Fruit fly (Drosophila melanogaster) whole organism, embryonic: ENCODE data around the gene Sys1.

Experiments
- Abd-B ChIP-seq: fragments of 200-800 bp; sonication (Bioruptor generic); optimal IDR thresholded peaks from 2 replicates; lab custom pipeline; 2018; ENCODE audit warnings: missing biosample characterization, mild to moderate bottlenecking, missing genetic modification characterization, moderate library complexity
- Antp ChIP-seq: fragments of 200-800 bp; sonication (Bioruptor generic); optimal IDR thresholded peaks from 3 replicates; lab custom pipeline; 2016; ENCODE audit warnings: missing biosample characterization, missing genetic modification characterization
- Blimp-1 ChIP-seq: fragments of 200-800 bp; sonication (Bioruptor generic); optimal IDR thresholded peaks from 3 replicates; lab custom pipeline; 2018; ENCODE audit warnings: missing biosample characterization, missing genetic modification characterization, mild to moderate bottlenecking, moderate library complexity, missing genetic modification reagents
- CG10959 ChIP-seq: fragments of 200-800 bp; sonication (Bioruptor generic); IDR thresholded peaks from 2 replicates; pipeline ENCODE4 v1.3.6; 2022; ENCODE audit warnings: missing biosample characterization, missing genetic modification characterization
- CG11695 ChIP-seq: fragments of 200-800 bp; sonication (Bioruptor generic); IDR thresholded peaks from 3 replicates; pipeline ENCODE4 v1.3.6; 2022; ENCODE audit warnings: missing biosample characterization, missing genetic modification characterization
- CG12299 ChIP-seq: fragments of 200-800 bp; sonication (Bioruptor generic); optimal IDR thresholded peaks from 2 replicates; lab custom pipeline; 2018; ENCODE audit warnings: missing biosample characterization, mild to moderate bottlenecking, missing genetic modification characterization
- CG13894 ChIP-seq: fragments of 200-800 bp; sonication (Bioruptor generic); optimal IDR thresholded peaks from 3 replicates; lab custom pipeline; 2018; ENCODE audit warnings: missing biosample characterization, mild to moderate bottlenecking, missing genetic modification characterization, moderate library complexity
- CG17829 ChIP-seq: fragments of 200-800 bp; optimal IDR thresholded peaks from 2 replicates; lab custom pipeline; 2019; ENCODE audit warnings: missing biosample characterization, mild to moderate bottlenecking, missing genetic modification characterization, moderate library complexity
- CG18011 ChIP-seq: fragments of 200-800 bp; sonication (Bioruptor generic); optimal IDR thresholded peaks from 2 replicates; lab custom pipeline; 2017; ENCODE audit warnings: missing biosample characterization, missing genetic modification characterization, mild to moderate bottlenecking, moderate library complexity, missing genotype
- CG18619 ChIP-seq: fragments of 200-800 bp; sonication (Bioruptor generic); optimal IDR thresholded peaks from 3 replicates; lab custom pipeline; 2017; ENCODE audit warnings: missing biosample characterization, mild to moderate bottlenecking, missing genetic modification characterization
- CG2120 ChIP-seq: fragments of 200-800 bp; sonication (Bioruptor generic); optimal IDR thresholded peaks from 3 replicates; lab custom pipeline; 2016; ENCODE audit warnings: missing biosample characterization, missing genetic modification characterization
- CG42726 ChIP-seq: fragments of 200-800 bp; sonication (Bioruptor generic); IDR thresholded peaks from 2 replicates; pipeline ENCODE4 v1.3.6; 2022; ENCODE audit warnings: missing biosample characterization, missing genetic modification characterization; ENCODE audit not compliant: partially characterized antibody
- CG4404 ChIP-seq: fragments of 200-800 bp; sonication (Bioruptor generic); IDR thresholded peaks from 2 replicates; pipeline ENCODE4 v1.3.6; 2022; ENCODE audit warnings: missing biosample characterization, missing genetic modification characterization
- CG4730 ChIP-seq: fragments of 200-800 bp; sonication (Bioruptor generic); IDR thresholded peaks from 2 replicates; pipeline ENCODE4 v1.3.6; 2022; ENCODE audit warnings: missing biosample characterization, missing genetic modification characterization
- CG7556 ChIP-seq: fragments of 200-800 bp; sonication (Bioruptor generic); optimal IDR thresholded peaks from 2 replicates; lab custom pipeline; 2017; ENCODE audit warnings: missing biosample characterization, mild to moderate bottlenecking, missing genetic modification characterization
- CG9727 ChIP-seq: fragments of 200-800 bp; sonication (Bioruptor generic); optimal IDR thresholded peaks from 3 replicates; lab custom pipeline; 2017; ENCODE audit warnings: missing biosample characterization, mild to moderate bottlenecking, missing genetic modification characterization
- CG9797 ChIP-seq: fragments of 200-800 bp; sonication (Bioruptor generic); optimal IDR thresholded peaks from 3 replicates; lab custom pipeline; 2018; ENCODE audit warnings: missing biosample characterization, mild to moderate bottlenecking, missing genetic modification characterization
- CG9932 ChIP-seq: fragments of 200-800 bp; sonication (Bioruptor generic); IDR thresholded peaks from 2 replicates; pipeline ENCODE4 v1.3.6; 2022; ENCODE audit warnings: missing biosample characterization, missing genetic modification characterization
- Dip2 ChIP-seq: fragments of 200-800 bp; sonication (Bioruptor generic); IDR thresholded peaks from 2 replicates; pipeline ENCODE4 v1.3.6; 2022; ENCODE audit warnings: missing biosample characterization, missing genetic modification characterization
- Dp ChIP-seq: fragments of 200-800 bp; sonication (Bioruptor generic); optimal IDR thresholded peaks from 2 replicates; lab custom pipeline; 2018; ENCODE audit warnings: missing biosample characterization, mild to moderate bottlenecking, missing genetic modification characterization, moderate library complexity
- H15 ChIP-seq: fragments of 200-800 bp; sonication (Bioruptor generic); IDR thresholded peaks from 3 replicates; pipeline ENCODE4 v1.3.6; 2022; ENCODE audit warnings: missing biosample characterization, missing genetic modification characterization
- HLHmδ ChIP-seq: fragments of 200-800 bp; sonication (Bioruptor generic); optimal IDR thresholded peaks from 2 replicates; lab custom pipeline; 2018; ENCODE audit warnings: missing biosample characterization, mild to moderate bottlenecking, missing genetic modification characterization, moderate library complexity
- Kr ChIP-seq: fragments of 200-800 bp; sonication (Bioruptor generic); optimal IDR thresholded peaks from 2 replicates; lab custom pipeline; 2017; ENCODE audit warnings: missing biosample characterization, mild to moderate bottlenecking, missing genetic modification characterization
- Med ChIP-seq: fragments of 200-800 bp; sonication (Bioruptor generic); peaks from one replicate; lab custom pipeline; 2016; ENCODE audit warnings: missing biosample characterization, missing genetic modification characterization, mild to moderate bottlenecking, inconsistent platforms, moderate library complexity
- Poxn ChIP-seq: fragments of 200-800 bp; sonication (Bioruptor generic); IDR thresholded peaks from 2 replicates; pipeline ENCODE4 v1.3.6; 2022; ENCODE audit warnings: missing biosample characterization, missing genetic modification characterization
- Scr ChIP-seq: fragments of 200-800 bp; sonication (Bioruptor generic); IDR thresholded peaks from 2 replicates; pipeline ENCODE4 v1.3.6; 2022; ENCODE audit warnings: missing biosample characterization, missing genetic modification characterization; ENCODE audit not compliant: partially characterized antibody
- Sox102F ChIP-seq: fragments of 200-800 bp; sonication (Bioruptor generic); optimal IDR thresholded peaks from 2 replicates; lab custom pipeline; 2018; ENCODE audit warnings: missing biosample characterization, mild to moderate bottlenecking, missing genetic modification characterization, moderate library complexity
- Sry-δ ChIP-seq: fragments of 200-800 bp; sonication (Bioruptor generic); optimal IDR thresholded peaks from 2 replicates; lab custom pipeline; 2016; ENCODE audit warnings: missing biosample characterization, missing genetic modification characterization
- TFAM ChIP-seq: fragments of 200-800 bp; sonication (Bioruptor generic); optimal IDR thresholded peaks from 2 replicates; lab custom pipeline; 2017; ENCODE audit warnings: missing biosample characterization, missing genetic modification characterization, inconsistent platforms
- ac ChIP-seq: fragments of 200-800 bp; sonication (Bioruptor generic); optimal IDR thresholded peaks from 3 replicates; lab custom pipeline; 2017; ENCODE audit warnings: missing biosample characterization, mild to moderate bottlenecking, missing genetic modification characterization
- cad ChIP-seq: fragments of >200 bp; optimal IDR thresholded peaks from 2 replicates; lab custom pipeline; 2017; ENCODE audit warnings: missing biosample characterization, missing genetic modification characterization
- chinmo ChIP-seq: fragments of 200-800 bp; sonication (Bioruptor generic); IDR thresholded peaks from 4 replicates; pipeline ENCODE4 v1.3.6; 2022; ENCODE audit warnings: missing biosample characterization, missing genetic modification characterization; ENCODE audit not compliant: partially characterized antibody
- dmrt11E ChIP-seq: fragments of 200-800 bp; sonication (Bioruptor generic); optimal IDR thresholded peaks from 3 replicates; lab custom pipeline; 2018; ENCODE audit warnings: missing biosample characterization, mild to moderate bottlenecking, missing genetic modification characterization, moderate library complexity
- eyg ChIP-seq: fragments of 200-800 bp; sonication (Bioruptor generic); optimal IDR thresholded peaks from 3 replicates; lab custom pipeline; 2016; ENCODE audit warnings: missing biosample characterization, missing genetic modification characterization
- gem ChIP-seq: fragments of 200-800 bp; sonication (Bioruptor generic); optimal IDR thresholded peaks from 2 replicates; lab custom pipeline; 2019; ENCODE audit warnings: missing biosample characterization, mild to moderate bottlenecking, missing genetic modification characterization, moderate library complexity
- gsb ChIP-seq: fragments of 200-800 bp; sonication (Bioruptor generic); IDR thresholded peaks from 2 replicates; pipeline ENCODE4 v1.3.6; 2022; ENCODE audit warnings: missing biosample characterization, missing genetic modification characterization
- gsb-n ChIP-seq: fragments of 200-800 bp; sonication (Bioruptor generic); optimal IDR thresholded peaks from 3 replicates; lab custom pipeline; 2018; ENCODE audit warnings: missing biosample characterization, mild to moderate bottlenecking, missing genetic modification characterization
- ham ChIP-seq: fragments of 200-800 bp; sonication (Bioruptor generic); IDR thresholded peaks from 2 replicates; pipeline ENCODE4 v1.3.6; 2022; ENCODE audit warnings: missing biosample characterization, missing genetic modification characterization
- kni ChIP-seq: fragments of 200-800 bp; sonication (Bioruptor generic); optimal IDR thresholded peaks from 3 replicates; lab custom pipeline; 2017; ENCODE audit warnings: mild to moderate bottlenecking, missing biosample characterization, missing genetic modification reagents, missing genetic modification characterization
- lmd ChIP-seq: fragments of 200-800 bp; sonication (Bioruptor generic); IDR thresholded peaks from 2 replicates; pipeline ENCODE4 v1.3.6; 2022; ENCODE audit warnings: missing biosample characterization, missing genetic modification characterization
- odd ChIP-seq: fragments of 200-800 bp; sonication (Bioruptor generic); optimal IDR thresholded peaks from 2 replicates; lab custom pipeline; 2017; ENCODE audit warnings: missing biosample characterization, mild to moderate bottlenecking, missing genetic modification characterization
- p53 ChIP-seq: fragments of 200-800 bp; sonication (Bioruptor generic); optimal IDR thresholded peaks from 2 replicates; lab custom pipeline; 2016; ENCODE audit warnings: missing biosample characterization, missing genetic modification characterization
- pb ChIP-seq: fragments of 200-800 bp; sonication (Bioruptor generic); optimal IDR thresholded peaks from 3 replicates; lab custom pipeline; 2016; ENCODE audit warnings: missing biosample characterization, missing genetic modification characterization
- pfk ChIP-seq: fragments of 200-800 bp; sonication (Bioruptor generic); optimal IDR thresholded peaks from 2 replicates; lab custom pipeline; 2018; ENCODE audit warnings: missing biosample characterization, mild to moderate bottlenecking, missing genetic modification characterization, moderate library complexity
- sim ChIP-seq: fragments of 200-800 bp; sonication (Bioruptor generic); IDR thresholded peaks from 2 replicates; pipeline ENCODE4 v1.3.6; 2022; ENCODE audit warnings: missing biosample characterization, missing genetic modification characterization
- slou ChIP-seq: fragments of 200-800 bp; sonication (Bioruptor generic); optimal IDR thresholded peaks from 3 replicates; lab custom pipeline; 2016; ENCODE audit warnings: missing biosample characterization, missing genetic modification characterization
- tll ChIP-seq, 2 experiments: fragments of 200-800 bp in 1 of 2; fragments of >200 bp in 1 of 2; sonication (Bioruptor generic) in 1 of 2; optimal IDR thresholded peaks; 2 replicates each; lab custom pipeline; 2017 to 2019; ENCODE audit warnings: missing biosample characterization in 2 of 2, missing genetic modification characterization in 2 of 2, mild to moderate bottlenecking in 1 of 2, moderate library complexity in 1 of 2
- toy ChIP-seq: fragments of 200-800 bp; sonication (Bioruptor generic); IDR thresholded peaks from 2 replicates; pipeline ENCODE4 v1.3.6; 2022; ENCODE audit warnings: missing biosample characterization, missing genetic modification characterization
- tup ChIP-seq: fragments of 200-800 bp; sonication (Bioruptor generic); optimal IDR thresholded peaks from 2 replicates; lab custom pipeline; 2016; ENCODE audit warnings: missing biosample characterization, mild to moderate bottlenecking, missing genetic modification characterization, moderate library complexity

Gene Sys1

DNA sequence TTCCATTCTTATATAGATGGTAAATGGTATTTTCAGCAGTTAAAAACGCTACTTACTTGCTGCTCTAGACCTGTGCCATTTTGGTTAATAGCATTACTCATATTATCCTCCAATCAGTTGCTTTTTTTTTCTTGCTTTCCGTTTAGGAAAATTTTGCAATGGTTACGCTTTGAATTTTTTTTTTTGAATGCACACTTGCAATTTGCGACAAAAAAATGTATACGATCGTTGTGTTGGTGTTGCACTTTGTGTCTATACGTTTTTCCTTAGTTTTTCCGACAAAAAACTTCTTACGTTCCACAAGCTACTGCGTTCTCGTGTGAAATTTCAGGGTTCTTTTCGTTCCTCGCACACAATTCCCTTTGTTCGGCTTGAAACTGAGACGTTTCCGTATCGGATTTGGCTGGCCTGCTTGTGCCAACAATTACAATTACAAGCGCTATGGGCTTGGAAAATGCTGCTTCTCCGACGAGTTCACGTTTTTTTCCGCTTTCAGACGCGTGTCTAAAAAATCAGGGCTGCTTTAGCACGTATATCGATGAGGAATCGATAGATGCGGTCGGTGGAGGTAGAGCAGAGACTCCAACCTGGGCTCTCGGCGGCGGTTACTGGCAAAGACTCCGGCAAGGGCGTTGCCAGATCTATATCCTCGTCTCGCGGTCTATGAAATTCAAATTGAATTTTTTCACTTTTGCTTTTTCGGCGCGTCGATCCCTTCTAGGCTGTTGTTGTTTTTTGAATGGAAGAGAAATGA is 7.5 kb downstream of the Sys1 start (continued):
- peak; percentile 42 for TF ChIP-seq CG2120
- TF ChIP-seq p53 (GFP tag; lab: Kevin White, UChicago): peak; percentile 80
- TF ChIP-seq lmd (GFP tag; lab: Robert Waterston, UW): peak; percentile 6; the same call in 1 of the 2 replicates
- no peak for TF ChIP-seq sim (GFP tag; lab: Robert Waterston, UW)
- TF ChIP-seq Dip2: no peak
- TF ChIP-seq CG11695: no peak
- TF ChIP-seq CG42726: peak; percentile 95
- TF ChIP-seq Antp (GFP tag; lab: Kevin White, UChicago): peak; percentile 32
- peak; percentile 98 for TF ChIP-seq Med (GFP tag; lab: Kevin White, UChicago)
- peak; percentile 21 for TF ChIP-seq CG18619 (GFP tag; lab: Kevin White, UChicago)
- TF ChIP-seq cad (GFP tag; lab: Kevin White, UChicago): no peak
- peak; percentile 77 for TF ChIP-seq gsb-n (tag; lab: Kevin White, UChicago)
- TF ChIP-seq CG4730: no peak
- TF ChIP-seq kni (GFP tag; lab: Kevin White, UChicago): no peak
- TF ChIP-seq gsb: no peak
- peak; percentile 93 for TF ChIP-seq Sry-δ
- TF ChIP-seq CG7556: no peak
- peak; percentile 12; the same call in 1 of the 2 replicates for TF ChIP-seq CG10959
- TF ChIP-seq toy (GFP tag; lab: Robert Waterston, UW): no peak
- peak; percentile 98 for TF ChIP-seq Dp (GFP tag; lab: Kevin White, UChicago)
- TF ChIP-seq ham (GFP tag; lab: Robert Waterston, UW): no peak
- TF ChIP-seq dmrt11E (tag; lab: Kevin White, UChicago): peak; percentile 37
- peak in 1 of 2 experiments; percentile 20 for TF ChIP-seq tll (GFP tag; optimal IDR thresholded peaks at IDR 0.05; lab: Kevin White, UChicago)
- no peak for TF ChIP-seq Poxn (GFP tag; lab: Robert Waterston, UW)
- peak; percentile 93; the same call in 3 of the 4 replicates for TF ChIP-seq chinmo (GFP tag; lab: Robert Waterston, UW)
- peak; percentile 46 for TF ChIP-seq slou (GFP tag; lab: Kevin White, UChicago)
- TF ChIP-seq H15 (GFP tag; lab: Robert Waterston, UW): 0 out of 3 replicates have a peak, but pooled peaks have one; percentile 6
- TF ChIP-seq eyg: peak; percentile 25
- TF ChIP-seq odd: peak; percentile 21
- TF ChIP-seq Sox102F: no peak
- peak; percentile 27 for TF ChIP-seq HLHmδ (GFP tag; lab: Kevin White, UChicago)
- peak; percentile 49 for TF ChIP-seq CG12299
- TF ChIP-seq CG18011 (GFP tag; lab: Kevin White, UChicago): peak; percentile 22
- TF ChIP-seq pfk (GFP tag; lab: Kevin White, UChicago): peak; percentile 67
- no peak for TF ChIP-seq CG4404 (GFP tag; lab: Robert Waterston, UW)
- peak; percentile 66 for TF ChIP-seq CG9932
- TF ChIP-seq tup (GFP tag; lab: Kevin White, UChicago): no peak
- TF ChIP-seq CG9797 (GFP tag; lab: Kevin White, UChicago): peak; percentile 78
- TF ChIP-seq Abd-B (GFP tag; lab: Kevin White, UChicago): peak; percentile 17
- TF ChIP-seq ac: no peak
- peak; percentile 80 for TF ChIP-seq CG13894
- peak; percentile 38 for TF ChIP-seq CG9727
- TF ChIP-seq pb (GFP tag; lab: Kevin White, UChicago): no peak
- peak; percentile 82 for TF ChIP-seq Scr (GFP tag; lab: Robert Waterston, UW)
- TF ChIP-seq Blimp-1 (GFP tag; lab: Kevin White, UChicago): peak; percentile 86
- peak; percentile 28 for TF ChIP-seq gem (tag; lab: Kevin White, UChicago)
- TF ChIP-seq Kr: no peak
- no peak for TF ChIP-seq TFAM
- TF ChIP-seq CG17829 (tag; lab: Kevin White, UChicago): peak; percentile 80
